Fruit fly (Drosophila melanogaster) whole organism, embryonic: ENCODE results near the gene CG15772.
A peak's percentile ranks its signal among the peaks of the same experiment; 100 is the strongest.

Experiments
- Aef1 ChIP-seq: fragments of 200-800 bp; sonication (Bioruptor generic); IDR thresholded peaks from 3 replicates; pipeline ENCODE4 v1.3.6; 2022; ENCODE audit warnings: missing biosample characterization, missing genetic modification characterization
- BEAF-32 ChIP-seq: fragments of 200-800 bp; sonication (Bioruptor generic); optimal IDR thresholded peaks from 3 replicates; lab custom pipeline; 2017; ENCODE audit warnings: missing biosample characterization, missing genetic modification characterization, mild to moderate bottlenecking, moderate library complexity, missing genetic modification reagents
- CG10267 ChIP-seq: fragments of 200-800 bp; sonication (Bioruptor generic); optimal IDR thresholded peaks from 2 replicates; lab custom pipeline; 2018; ENCODE audit warnings: missing biosample characterization, mild to moderate bottlenecking, missing genetic modification characterization, moderate library complexity
- CG12071 ChIP-seq: fragments of 200-800 bp; sonication (Bioruptor generic); optimal IDR thresholded peaks from 3 replicates; lab custom pipeline; 2018; ENCODE audit warnings: missing biosample characterization, mild to moderate bottlenecking, missing genetic modification characterization
- CG14014 ChIP-seq: fragments of 200-800 bp; sonication (Bioruptor generic); IDR thresholded peaks from 2 replicates; pipeline ENCODE4 v1.3.6; 2022; ENCODE audit warnings: missing biosample characterization, missing genetic modification characterization
- CG14441 ChIP-seq: fragments of 200-800 bp; sonication (Bioruptor generic); IDR thresholded peaks from 2 replicates; pipeline ENCODE4 v1.3.6; 2022; ENCODE audit warnings: missing biosample characterization, missing genetic modification characterization
- CG15479 ChIP-seq: fragments of 200-800 bp; sonication (Bioruptor generic); optimal IDR thresholded peaks from 3 replicates; lab custom pipeline; 2019; ENCODE audit warnings: missing biosample characterization, mild to moderate bottlenecking, missing genetic modification characterization, moderate library complexity
- CG18764 ChIP-seq: fragments of 200-800 bp; sonication (Bioruptor generic); optimal IDR thresholded peaks from 3 replicates; lab custom pipeline; 2016; ENCODE audit warnings: missing biosample characterization, missing genetic modification characterization
- CG2678 ChIP-seq: fragments of 200-800 bp; sonication (Bioruptor generic); optimal IDR thresholded peaks from 3 replicates; lab custom pipeline; 2019; ENCODE audit warnings: missing biosample characterization, mild to moderate bottlenecking, missing genetic modification characterization, moderate library complexity
- CG30431 ChIP-seq: fragments of 200-800 bp; sonication (Bioruptor generic); optimal IDR thresholded peaks from 2 replicates; lab custom pipeline; 2017; ENCODE audit warnings: missing biosample characterization, missing genetic modification characterization
- CG31224 ChIP-seq: fragments of 200-800 bp; sonication (Bioruptor generic); IDR thresholded peaks from 2 replicates; pipeline ENCODE4 v1.3.6; 2022; ENCODE audit warnings: missing biosample characterization, missing genetic modification characterization
- CG3163 ChIP-seq: fragments of 200-800 bp; sonication (Bioruptor generic); optimal IDR thresholded peaks from 3 replicates; lab custom pipeline; 2016; ENCODE audit warnings: missing biosample characterization, missing genetic modification characterization
- CG3407 ChIP-seq: fragments of 200-800 bp; sonication (Bioruptor generic); optimal IDR thresholded peaks from 2 replicates; lab custom pipeline; 2018; ENCODE audit warnings: missing biosample characterization, mild to moderate bottlenecking, missing genetic modification characterization
- CG34376 ChIP-seq: fragments of 200-800 bp; sonication (Bioruptor generic); optimal IDR thresholded peaks from 2 replicates; lab custom pipeline; 2018; ENCODE audit warnings: missing biosample characterization, mild to moderate bottlenecking, missing genetic modification characterization
- CG7372 ChIP-seq: fragments of 200-800 bp; sonication (Bioruptor generic); IDR thresholded peaks from 2 replicates; pipeline ENCODE4 v1.3.6; 2022; ENCODE audit warnings: missing biosample characterization, missing genetic modification characterization
- CG9437 ChIP-seq: fragments of 200-800 bp; sonication (Bioruptor generic); optimal IDR thresholded peaks from 2 replicates; lab custom pipeline; 2018; ENCODE audit warnings: missing biosample characterization, mild to moderate bottlenecking, missing genetic modification characterization
- Dip2 ChIP-seq: fragments of 200-800 bp; sonication (Bioruptor generic); IDR thresholded peaks from 2 replicates; pipeline ENCODE4 v1.3.6; 2022; ENCODE audit warnings: missing biosample characterization, missing genetic modification characterization
- Doc2 ChIP-seq: fragments of 200-800 bp; sonication (Bioruptor generic); IDR thresholded peaks from 2 replicates; pipeline ENCODE4 v1.3.6; 2022; ENCODE audit warnings: missing biosample characterization, missing genetic modification characterization
- Dp ChIP-seq: fragments of 200-800 bp; sonication (Bioruptor generic); optimal IDR thresholded peaks from 2 replicates; lab custom pipeline; 2018; ENCODE audit warnings: missing biosample characterization, mild to moderate bottlenecking, missing genetic modification characterization, moderate library complexity
- Eip74EF ChIP-seq, 2 experiments: fragments of 200-800 bp in 1 of 2; fragments of >200 bp in 1 of 2; sonication (Bioruptor generic) in 1 of 2; optimal IDR thresholded peaks; 2 replicates each; lab custom pipeline; 2017 to 2019; ENCODE audit warnings: missing biosample characterization in 2 of 2, missing genetic modification characterization in 2 of 2, mild to moderate bottlenecking in 1 of 2, moderate library complexity in 1 of 2
- Jarid2 ChIP-seq: fragments of 200-800 bp; sonication (Bioruptor generic); optimal IDR thresholded peaks from 3 replicates; lab custom pipeline; 2017; ENCODE audit warnings: mild to moderate bottlenecking, missing biosample characterization, missing genetic modification reagents, missing genetic modification characterization
- Lhr ChIP-seq: fragments of 200-800 bp; sonication (Bioruptor generic); optimal IDR thresholded peaks from 3 replicates; lab custom pipeline; 2017; ENCODE audit warnings: mild to moderate bottlenecking, missing biosample characterization, missing genetic modification reagents, missing genetic modification characterization
- Lim3 ChIP-seq: fragments of 200-800 bp; sonication (Bioruptor generic); IDR thresholded peaks from 2 replicates; pipeline ENCODE4 v1.3.6; 2022; ENCODE audit warnings: missing biosample characterization, missing genetic modification characterization
- MESR4 ChIP-seq: fragments of 200-800 bp; sonication (Bioruptor generic); optimal IDR thresholded peaks from 2 replicates; lab custom pipeline; 2018; ENCODE audit warnings: missing biosample characterization, mild to moderate bottlenecking, missing genetic modification characterization, moderate library complexity
- Mad ChIP-seq: fragments of 200-800 bp; sonication (Bioruptor generic); optimal IDR thresholded peaks from 2 replicates; lab custom pipeline; 2016; ENCODE audit warnings: missing biosample characterization, missing genetic modification characterization
- Nf-YA ChIP-seq: fragments of 200-800 bp; sonication (Bioruptor generic); IDR thresholded peaks from 2 replicates; pipeline ENCODE4 v1.3.6; 2022; ENCODE audit warnings: missing biosample characterization, missing genetic modification characterization
- Poxn ChIP-seq: fragments of 200-800 bp; sonication (Bioruptor generic); IDR thresholded peaks from 2 replicates; pipeline ENCODE4 v1.3.6; 2022; ENCODE audit warnings: missing biosample characterization, missing genetic modification characterization
- Rx ChIP-seq: fragments of 200-800 bp; sonication (Bioruptor generic); IDR thresholded peaks from 2 replicates; pipeline ENCODE4 v1.3.6; 2022; ENCODE audit warnings: missing biosample characterization, missing genetic modification characterization
- YL-1 ChIP-seq: fragments of 200-800 bp; sonication (Bioruptor generic); optimal IDR thresholded peaks from 3 replicates; lab custom pipeline; 2017; ENCODE audit warnings: missing biosample characterization, mild to moderate bottlenecking, missing genetic modification characterization
- ac ChIP-seq: fragments of 200-800 bp; sonication (Bioruptor generic); optimal IDR thresholded peaks from 3 replicates; lab custom pipeline; 2017; ENCODE audit warnings: missing biosample characterization, mild to moderate bottlenecking, missing genetic modification characterization
- ap ChIP-seq: fragments of 200-800 bp; sonication (Bioruptor generic); IDR thresholded peaks from 2 replicates; pipeline ENCODE4 v1.3.6; 2022; ENCODE audit warnings: missing biosample characterization, missing genetic modification characterization
- ara ChIP-seq: fragments of 200-800 bp; sonication (Bioruptor generic); IDR thresholded peaks from 2 replicates; pipeline ENCODE4 v1.3.6; 2022; ENCODE audit warnings: missing biosample characterization, missing genetic modification characterization
- bbx ChIP-seq: fragments of 200-800 bp; sonication (Bioruptor generic); IDR thresholded peaks from 2 replicates; pipeline ENCODE4 v1.3.6; 2022; ENCODE audit warnings: missing biosample characterization, missing genetic modification characterization; ENCODE audit not compliant: partially characterized antibody
- chm ChIP-seq: fragments of 200-800 bp; sonication (Bioruptor generic); IDR thresholded peaks from 2 replicates; pipeline ENCODE4 v1.3.6; 2022; ENCODE audit warnings: missing biosample characterization, missing genetic modification characterization
- croc ChIP-seq: fragments of 200-800 bp; sonication (Bioruptor generic); conservative IDR thresholded peaks from 3 replicates; pipeline ENCODE4 v1.3.6; 2022; ENCODE audit warnings: missing biosample characterization, missing genetic modification characterization
- cwo ChIP-seq: fragments of 200-800 bp; sonication (Bioruptor generic); optimal IDR thresholded peaks from 3 replicates; lab custom pipeline; 2017; ENCODE audit warnings: missing biosample characterization, missing genetic modification characterization, mild to moderate bottlenecking, moderate library complexity, missing genetic modification reagents
- dysf ChIP-seq: fragments of 200-800 bp; sonication (Bioruptor generic); IDR thresholded peaks from 3 replicates; pipeline ENCODE4 v1.3.6; 2022; ENCODE audit warnings: missing biosample characterization, missing genetic modification characterization
- gem ChIP-seq: fragments of 200-800 bp; sonication (Bioruptor generic); optimal IDR thresholded peaks from 2 replicates; lab custom pipeline; 2019; ENCODE audit warnings: missing biosample characterization, mild to moderate bottlenecking, missing genetic modification characterization, moderate library complexity
- grau ChIP-seq: fragments of 200-800 bp; optimal IDR thresholded peaks from 3 replicates; lab custom pipeline; 2019; ENCODE audit warnings: missing biosample characterization, mild to moderate bottlenecking, missing genetic modification characterization, moderate library complexity
- hbn ChIP-seq: fragments of 200-800 bp; sonication (Bioruptor generic); IDR thresholded peaks from 2 replicates; pipeline ENCODE4 v1.3.6; 2022; ENCODE audit warnings: missing biosample characterization, missing genetic modification characterization; ENCODE audit not compliant: partially characterized antibody
- ken ChIP-seq: fragments of 200-800 bp; sonication (Bioruptor generic); IDR thresholded peaks from 3 replicates; pipeline ENCODE4 v1.3.6; 2022; ENCODE audit warnings: missing biosample characterization, missing genetic modification characterization
- lmd ChIP-seq: fragments of 200-800 bp; sonication (Bioruptor generic); IDR thresholded peaks from 2 replicates; pipeline ENCODE4 v1.3.6; 2022; ENCODE audit warnings: missing biosample characterization, missing genetic modification characterization
- mld ChIP-seq: fragments of 200-800 bp; sonication (Bioruptor generic); IDR thresholded peaks from 3 replicates; pipeline ENCODE4 v1.3.6; 2022; ENCODE audit warnings: missing biosample characterization, missing genetic modification characterization; ENCODE audit not compliant: partially characterized antibody
- nerfin-2 ChIP-seq: fragments of 200-800 bp; sonication (Bioruptor generic); IDR thresholded peaks from 2 replicates; pipeline ENCODE4 v1.3.6; 2022; ENCODE audit warnings: missing biosample characterization, missing genetic modification characterization; ENCODE audit not compliant: partially characterized antibody
- row ChIP-seq: fragments of 200-800 bp; sonication (Bioruptor generic); IDR thresholded peaks from 3 replicates; pipeline ENCODE4 v1.3.6; 2022; ENCODE audit warnings: missing biosample characterization, missing genetic modification characterization
- run ChIP-seq: fragments of 200-800 bp; sonication (Bioruptor generic); optimal IDR thresholded peaks from 3 replicates; lab custom pipeline; 2018; ENCODE audit warnings: missing biosample characterization, mild to moderate bottlenecking, missing genetic modification characterization
- sd ChIP-seq: fragments of 200-800 bp; sonication (Bioruptor generic); optimal IDR thresholded peaks from 3 replicates; lab custom pipeline; 2018; ENCODE audit warnings: missing biosample characterization, mild to moderate bottlenecking, missing genetic modification characterization, moderate library complexity
- shn ChIP-seq: fragments of 200-800 bp; sonication (Bioruptor generic); optimal IDR thresholded peaks from 3 replicates; lab custom pipeline; 2016; ENCODE audit warnings: missing biosample characterization, missing genetic modification characterization
- sr ChIP-seq: fragments of 200-800 bp; sonication (Bioruptor generic); IDR thresholded peaks from 3 replicates; pipeline ENCODE4 v1.3.6; 2022; ENCODE audit warnings: missing biosample characterization, missing genetic modification characterization
- z ChIP-seq: fragments of 200-800 bp; sonication (Bioruptor generic); IDR thresholded peaks from 3 replicates; pipeline ENCODE4 v1.3.6; 2022; ENCODE audit warnings: missing biosample characterization, missing genetic modification characterization

CG15772 gene

DNA sequence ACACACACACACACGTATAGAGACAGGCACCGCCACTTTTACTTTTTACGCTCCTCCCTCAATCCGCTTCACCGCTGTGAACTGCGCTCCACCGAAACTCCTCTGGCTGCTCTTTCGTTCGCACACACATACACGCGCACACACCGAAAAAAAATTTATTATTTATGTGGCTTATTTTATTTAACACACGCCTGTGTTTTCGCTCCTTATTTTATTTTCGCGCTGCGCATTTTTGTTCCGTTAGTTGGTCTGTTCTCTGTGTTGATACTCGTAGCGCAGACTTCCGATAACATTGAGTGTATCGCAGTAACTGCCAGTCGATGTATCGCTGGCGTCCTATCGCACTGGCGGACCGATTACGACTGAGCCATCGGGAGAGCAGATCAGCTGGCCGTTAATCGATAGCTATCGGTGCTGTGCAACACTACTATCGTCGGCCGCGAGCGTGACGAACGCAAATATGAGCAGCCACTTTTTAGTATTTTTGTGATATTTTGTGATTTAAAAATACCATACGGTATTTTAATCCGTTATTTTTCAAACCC lies 14.3 kb upstream of the CG15772 start, which contains the start of gene Snx27 (continued):
- TF ChIP-seq Doc2 (GFP tag; lab: Robert Waterston, UW) (no peak), z (GFP tag; lab: Robert Waterston, UW) (no peak), sd (tag; lab: Kevin White, UChicago) (peak; percentile 18), CG14441 (GFP tag; lab: Robert Waterston, UW) (0 out of 2 replicates have a peak, but pooled peaks have one; percentile 27), dysf (GFP tag; lab: Robert Waterston, UW) (peak; percentile 60; the same call in 2 of the 3 replicates), Mad (peak; percentile 47), BEAF-32 (GFP tag; lab: Kevin White, UChicago) (peak; percentile 100), Rx (no peak), CG10267 (peak; percentile 97), Aef1 (GFP tag; lab: Robert Waterston, UW) (peak; percentile 36; the same call in 1 of the 3 replicates), CG7372 (GFP tag; lab: Robert Waterston, UW) (no peak), CG3407 (GFP tag; lab: Kevin White, UChicago) (no peak), Poxn (GFP tag; lab: Robert Waterston, UW) (no peak), CG9437 (no peak), bbx (GFP tag; lab: Robert Waterston, UW) (peak; percentile 100), CG31224 (0 out of 2 replicates have a peak, but pooled peaks have one; percentile 19), Eip74EF (GFP tag; optimal IDR thresholded peaks at IDR 0.05; lab: Kevin White, UChicago) (peak in 1 of 2 experiments; percentile 23), ap (GFP tag; lab: Robert Waterston, UW) (no peak), CG15479 (GFP tag; lab: Kevin White, UChicago) (peak; percentile 5), sr (0 out of 3 replicates have a peak, but pooled peaks have one; percentile 32), CG18764 (GFP tag; lab: Kevin White, UChicago) (no peak), ara (no peak), mld (peak; percentile 99), cwo (GFP tag; lab: Kevin White, UChicago) (no peak), Lhr (GFP tag; lab: Kevin White, UChicago) (peak; percentile 83), lmd (GFP tag; lab: Robert Waterston, UW) (peak; percentile 35; the same call in 1 of the 2 replicates), nerfin-2 (GFP tag; lab: Robert Waterston, UW) (peak; percentile 98), CG14014 (GFP tag; lab: Robert Waterston, UW) (no peak; the same call in 1 of the 2 replicates), ac (GFP tag; lab: Kevin White, UChicago) (no peak), croc (GFP tag; lab: Robert Waterston, UW) (no peak), Nf-YA (no peak), Dip2 (GFP tag; lab: Robert Waterston, UW) (no peak), chm (GFP tag; lab: Robert Waterston, UW) (peak; percentile 67), CG30431 (GFP tag; lab: Kevin White, UChicago) (no peak), Dp (GFP tag; lab: Kevin White, UChicago) (peak; percentile 70), gem (tag; lab: Kevin White, UChicago) (peak; percentile 22), CG34376 (GFP tag; lab: Kevin White, UChicago) (peak; percentile 15), shn (GFP tag; lab: Kevin White, UChicago) (peak; percentile 37), hbn (GFP tag; lab: Robert Waterston, UW) (peak; percentile 99), CG3163 (GFP tag; lab: Kevin White, UChicago) (peak; percentile 44), YL-1 (GFP tag; lab: Kevin White, UChicago) (peak; percentile 49), grau (peak; percentile 55), MESR4 (peak; percentile 76), CG2678 (tag; lab: Kevin White, UChicago) (peak; percentile 11), CG12071 (GFP tag; lab: Kevin White, UChicago) (no peak), run (tag; lab: Kevin White, UChicago) (no peak), Jarid2 (peak; percentile 78), row (peak; percentile 57), ken (GFP tag; lab: Robert Waterston, UW) (peak; percentile 60), Lim3 (GFP tag; lab: Robert Waterston, UW) (no peak)
